Fruit fly (Drosophila melanogaster) whole organism, embryonic: ENCODE data around the gene Ids.

Experiments
- Asciz ChIP-seq: fragments of 200-800 bp; sonication (Bioruptor generic); optimal IDR thresholded peaks from 2 replicates; lab custom pipeline; 2017; ENCODE audit warnings: missing biosample characterization, mild to moderate bottlenecking, missing genetic modification characterization, missing genetic modification reagents
- Bgb ChIP-seq: fragments of 200-800 bp; sonication (Bioruptor generic); IDR thresholded peaks from 2 replicates; pipeline ENCODE4 v1.3.6; 2022; ENCODE audit warnings: missing biosample characterization, missing genetic modification characterization; ENCODE audit not compliant: partially characterized antibody
- CG10147 ChIP-seq: fragments of 200-800 bp; sonication (Bioruptor generic); optimal IDR thresholded peaks from 2 replicates; lab custom pipeline; 2019; ENCODE audit warnings: missing biosample characterization, mild to moderate bottlenecking, missing genetic modification characterization, moderate library complexity
- CG10959 ChIP-seq: fragments of 200-800 bp; sonication (Bioruptor generic); IDR thresholded peaks from 2 replicates; pipeline ENCODE4 v1.3.6; 2022; ENCODE audit warnings: missing biosample characterization, missing genetic modification characterization
- CG11247 ChIP-seq: fragments of 200-800 bp; sonication (Bioruptor generic); IDR thresholded peaks from 2 replicates; pipeline ENCODE4 v1.3.6; 2022; ENCODE audit warnings: missing biosample characterization, missing genetic modification characterization
- CG11504 ChIP-seq: fragments of 200-800 bp; sonication (Bioruptor generic); optimal IDR thresholded peaks from 3 replicates; lab custom pipeline; 2019; ENCODE audit warnings: missing biosample characterization, mild to moderate bottlenecking, missing genetic modification characterization, moderate library complexity
- CG13287 ChIP-seq: fragments of 200-800 bp; sonication (Bioruptor generic); IDR thresholded peaks from 2 replicates; pipeline ENCODE4 v1.3.6; 2022; ENCODE audit warnings: missing biosample characterization, missing genetic modification characterization; ENCODE audit not compliant: partially characterized antibody
- CG14441 ChIP-seq: fragments of 200-800 bp; sonication (Bioruptor generic); IDR thresholded peaks from 2 replicates; pipeline ENCODE4 v1.3.6; 2022; ENCODE audit warnings: missing biosample characterization, missing genetic modification characterization
- CG15073 ChIP-seq: fragments of 200-800 bp; sonication (Bioruptor generic); optimal IDR thresholded peaks from 2 replicates; lab custom pipeline; 2016; ENCODE audit warnings: missing biosample characterization, missing genetic modification characterization
- CG16815 ChIP-seq: fragments of 200-800 bp; sonication (Bioruptor generic); optimal IDR thresholded peaks from 3 replicates; lab custom pipeline; 2017; ENCODE audit warnings: missing biosample characterization, mild to moderate bottlenecking, missing genetic modification characterization
- CG31365 ChIP-seq: fragments of 200-800 bp; sonication (Bioruptor generic); optimal IDR thresholded peaks from 2 replicates; lab custom pipeline; 2018; ENCODE audit warnings: missing biosample characterization, mild to moderate bottlenecking, missing genetic modification characterization
- CG3163 ChIP-seq: fragments of 200-800 bp; sonication (Bioruptor generic); optimal IDR thresholded peaks from 3 replicates; lab custom pipeline; 2016; ENCODE audit warnings: missing biosample characterization, missing genetic modification characterization
- CG32767 ChIP-seq: fragments of 200-800 bp; sonication (Bioruptor generic); IDR thresholded peaks from 2 replicates; pipeline ENCODE4 v1.3.6; 2022; ENCODE audit warnings: missing biosample characterization, missing genetic modification characterization
- CG34224 ChIP-seq: fragments of 200-800 bp; sonication (Bioruptor generic); IDR thresholded peaks from 3 replicates; pipeline ENCODE4 v1.3.6; 2022; ENCODE audit warnings: missing biosample characterization, missing genetic modification characterization; ENCODE audit not compliant: partially characterized antibody
- CG43689 ChIP-seq: fragments of 200-800 bp; sonication (Bioruptor generic); IDR thresholded peaks from 2 replicates; pipeline ENCODE4 v1.3.6; 2022; ENCODE audit warnings: missing biosample characterization, missing genetic modification characterization
- CG6791 ChIP-seq: fragments of 200-800 bp; sonication (Bioruptor generic); IDR thresholded peaks from 3 replicates; pipeline ENCODE4 v1.3.6; 2022; ENCODE audit warnings: missing biosample characterization, missing genetic modification characterization; ENCODE audit not compliant: partially characterized antibody
- CG9215 ChIP-seq: fragments of 200-800 bp; sonication (Bioruptor generic); IDR thresholded peaks from 2 replicates; pipeline ENCODE4 v1.3.6; 2022; ENCODE audit warnings: missing biosample characterization, missing genetic modification characterization
- CG9437 ChIP-seq: fragments of 200-800 bp; sonication (Bioruptor generic); optimal IDR thresholded peaks from 2 replicates; lab custom pipeline; 2018; ENCODE audit warnings: missing biosample characterization, mild to moderate bottlenecking, missing genetic modification characterization
- Dbx ChIP-seq: fragments of 200-800 bp; sonication (Bioruptor generic); IDR thresholded peaks from 3 replicates; pipeline ENCODE4 v1.3.6; 2022; ENCODE audit warnings: missing biosample characterization, missing genetic modification characterization
- Doc3 ChIP-seq: fragments of 200-800 bp; sonication (Bioruptor generic); IDR thresholded peaks from 3 replicates; pipeline ENCODE4 v1.3.6; 2022; ENCODE audit warnings: missing biosample characterization, missing genetic modification characterization; ENCODE audit not compliant: partially characterized antibody
- Dp ChIP-seq: fragments of 200-800 bp; sonication (Bioruptor generic); optimal IDR thresholded peaks from 2 replicates; lab custom pipeline; 2018; ENCODE audit warnings: missing biosample characterization, mild to moderate bottlenecking, missing genetic modification characterization, moderate library complexity
- E2f2 ChIP-seq: fragments of 200-800 bp; sonication (Bioruptor generic); IDR thresholded peaks from 2 replicates; pipeline ENCODE4 v1.3.6; 2022; ENCODE audit warnings: missing biosample characterization, missing genetic modification characterization
- HLH4C ChIP-seq: fragments of 200-800 bp; sonication (Bioruptor generic); IDR thresholded peaks from 3 replicates; pipeline ENCODE4 v1.3.6; 2022; ENCODE audit warnings: missing biosample characterization, missing genetic modification characterization; ENCODE audit not compliant: partially characterized antibody
- MBD-R2 ChIP-seq: fragments of 200-800 bp; sonication (Bioruptor generic); IDR thresholded peaks from 2 replicates; pipeline ENCODE4 v1.3.6; 2022; ENCODE audit warnings: missing biosample characterization, missing genetic modification characterization
- MESR4 ChIP-seq: fragments of 200-800 bp; sonication (Bioruptor generic); optimal IDR thresholded peaks from 2 replicates; lab custom pipeline; 2018; ENCODE audit warnings: missing biosample characterization, mild to moderate bottlenecking, missing genetic modification characterization, moderate library complexity
- Myb ChIP-seq: fragments of 200-800 bp; sonication (Bioruptor generic); optimal IDR thresholded peaks from 2 replicates; lab custom pipeline; 2016; ENCODE audit warnings: missing biosample characterization, missing genetic modification characterization
- Rfx ChIP-seq: fragments of 200-800 bp; sonication (Bioruptor generic); IDR thresholded peaks from 2 replicates; pipeline ENCODE4 v1.3.6; 2022; ENCODE audit warnings: missing biosample characterization, missing genetic modification characterization
- Scr ChIP-seq: fragments of 200-800 bp; sonication (Bioruptor generic); IDR thresholded peaks from 2 replicates; pipeline ENCODE4 v1.3.6; 2022; ENCODE audit warnings: missing biosample characterization, missing genetic modification characterization; ENCODE audit not compliant: partially characterized antibody
- Sry-β ChIP-seq: fragments of 200-800 bp; sonication (Bioruptor generic); optimal IDR thresholded peaks from 2 replicates; lab custom pipeline; 2018; ENCODE audit warnings: missing biosample characterization, mild to moderate bottlenecking, missing genetic modification characterization, moderate library complexity
- bbx ChIP-seq: fragments of 200-800 bp; sonication (Bioruptor generic); IDR thresholded peaks from 2 replicates; pipeline ENCODE4 v1.3.6; 2022; ENCODE audit warnings: missing biosample characterization, missing genetic modification characterization; ENCODE audit not compliant: partially characterized antibody
- cato ChIP-seq: fragments of 200-800 bp; sonication (Bioruptor generic); optimal IDR thresholded peaks from 2 replicates; lab custom pipeline; 2016; ENCODE audit warnings: missing biosample characterization, missing genetic modification characterization, borderline replicate concordance
- crp ChIP-seq, 2 experiments: fragments of 200-800 bp; sonication (Bioruptor generic); optimal IDR thresholded peaks; 2 replicates in 1 of 2; 3 replicates in 1 of 2; lab custom pipeline; 2017; ENCODE audit warnings: missing biosample characterization in 2 of 2, missing genetic modification characterization in 2 of 2, mild to moderate bottlenecking in 1 of 2, moderate library complexity in 1 of 2
- gro ChIP-seq: fragments of 200-800 bp; sonication (Bioruptor generic); optimal IDR thresholded peaks from 2 replicates; lab custom pipeline; 2016; ENCODE audit warnings: missing biosample characterization, missing genetic modification characterization
- hbn ChIP-seq: fragments of 200-800 bp; sonication (Bioruptor generic); IDR thresholded peaks from 2 replicates; pipeline ENCODE4 v1.3.6; 2022; ENCODE audit warnings: missing biosample characterization, missing genetic modification characterization; ENCODE audit not compliant: partially characterized antibody
- insv ChIP-seq, 2 experiments: fragments of 200-800 bp; sonication (Bioruptor generic); optimal IDR thresholded peaks; 3 replicates each; lab custom pipeline; 2016 to 2018; ENCODE audit warnings: missing biosample characterization in 2 of 2, missing genetic modification characterization in 2 of 2
- inv ChIP-seq: fragments of 200-800 bp; sonication (Bioruptor generic); IDR thresholded peaks from 2 replicates; pipeline ENCODE4 v1.3.6; 2022; ENCODE audit warnings: missing biosample characterization, missing genetic modification characterization; ENCODE audit not compliant: partially characterized antibody
- klu ChIP-seq: fragments of 200-800 bp; sonication (Bioruptor generic); IDR thresholded peaks from 2 replicates; pipeline ENCODE4 v1.3.6; 2022; ENCODE audit warnings: missing biosample characterization, missing genetic modification characterization
- knrl ChIP-seq: fragments of 200-800 bp; sonication (Bioruptor generic); IDR thresholded peaks from 3 replicates; pipeline ENCODE4 v1.3.6; 2022; ENCODE audit warnings: missing biosample characterization, missing genetic modification characterization; ENCODE audit not compliant: partially characterized antibody
- nerfin-2 ChIP-seq: fragments of 200-800 bp; sonication (Bioruptor generic); IDR thresholded peaks from 2 replicates; pipeline ENCODE4 v1.3.6; 2022; ENCODE audit warnings: missing biosample characterization, missing genetic modification characterization; ENCODE audit not compliant: partially characterized antibody
- scrt ChIP-seq: fragments of 200-800 bp; sonication (Bioruptor generic); optimal IDR thresholded peaks from 2 replicates; lab custom pipeline; 2018; ENCODE audit warnings: missing biosample characterization, mild to moderate bottlenecking, missing genetic modification characterization, moderate library complexity
- slbo ChIP-seq: fragments of 200-800 bp; sonication (Bioruptor generic); IDR thresholded peaks from 2 replicates; pipeline ENCODE4 v1.3.6; 2022; ENCODE audit warnings: missing biosample characterization, missing genetic modification characterization
- stwl ChIP-seq: fragments of 200-800 bp; sonication (Bioruptor generic); optimal IDR thresholded peaks from 3 replicates; lab custom pipeline; 2018; ENCODE audit warnings: missing biosample characterization, mild to moderate bottlenecking, missing genetic modification characterization, moderate library complexity
- tna ChIP-seq: fragments of 200-800 bp; sonication (Bioruptor generic); IDR thresholded peaks from 2 replicates; pipeline ENCODE4 v1.3.6; 2022; ENCODE audit warnings: missing biosample characterization, missing genetic modification characterization; ENCODE audit not compliant: partially characterized antibody
- tup ChIP-seq: fragments of 200-800 bp; sonication (Bioruptor generic); optimal IDR thresholded peaks from 2 replicates; lab custom pipeline; 2016; ENCODE audit warnings: missing biosample characterization, mild to moderate bottlenecking, missing genetic modification characterization, moderate library complexity
- unc-4 ChIP-seq: fragments of 200-800 bp; sonication (Bioruptor generic); IDR thresholded peaks from 2 replicates; pipeline ENCODE4 v1.3.6; 2022; ENCODE audit warnings: missing biosample characterization, missing genetic modification characterization; ENCODE audit not compliant: partially characterized antibody

The Ids gene

dm6 chr3L:3373994-3374623 is 4.0 kb upstream of the Ids start, which contains the start of the genes Ythdc1 and CG12010 (continued):
- TF ChIP-seq scrt (GFP tag; lab: Kevin White, UChicago) (peak; percentile 84), CG9215 (GFP tag; lab: Robert Waterston, UW) (no peak), Dbx (GFP tag; lab: Robert Waterston, UW) (peak; percentile 53; the same call in 2 of the 3 replicates), insv (GFP tag; optimal IDR thresholded peaks at IDR 0.05; lab: Kevin White, UChicago) (peak in 1 of 2 experiments; percentile 30), CG11504 (tag; lab: Kevin White, UChicago) (no peak), Sry-β (GFP tag; lab: Kevin White, UChicago) (peak; percentile 83), inv (GFP tag; lab: Robert Waterston, UW) (peak; percentile 84)
- TF ChIP-seq, all 482 proteins: peak for 113

dm6 chr3L:3376551-3376950 is 1.5 kb upstream of the Ids start, which contains the start of gene CG12012:
Gene CG12012 (plus strand): TSS chr3L:3376757.
- TF ChIP-seq CG34224 (peak; percentile 59; the same call in 1 of the 3 replicates), crp (GFP tag; optimal IDR thresholded peaks at IDR 0.05; lab: Kevin White, UChicago) (peak; percentile 10 to 83), HLH4C (GFP tag; lab: Robert Waterston, UW) (peak; percentile 63), cato (GFP tag; lab: Kevin White, UChicago) (no peak), CG32767 (GFP tag; lab: Robert Waterston, UW) (no peak), CG11247 (GFP tag; lab: Robert Waterston, UW) (no peak), nerfin-2 (GFP tag; lab: Robert Waterston, UW) (peak; percentile 55; the same call in 1 of the 2 replicates), gro (no peak), tup (GFP tag; lab: Kevin White, UChicago) (no peak), Myb (GFP tag; lab: Kevin White, UChicago) (no peak), Asciz (no peak), stwl (tag; lab: Kevin White, UChicago) (peak; percentile 28), Rfx (GFP tag; lab: Robert Waterston, UW) (no peak), CG14441 (GFP tag; lab: Robert Waterston, UW) (no peak), CG16815 (no peak), CG10959 (GFP tag; lab: Robert Waterston, UW) (no peak), MESR4 (peak; percentile 10), knrl (GFP tag; lab: Robert Waterston, UW) (0 out of 3 replicates have a peak, but pooled peaks have one; percentile 17), hbn (GFP tag; lab: Robert Waterston, UW) (peak; percentile 39; the same call in 1 of the 2 replicates), MBD-R2 (GFP tag; lab: Robert Waterston, UW) (peak; percentile 43; the same call in 1 of the 2 replicates), slbo (GFP tag; lab: Robert Waterston, UW) (no peak), tna (GFP tag; lab: Robert Waterston, UW) (peak; percentile 51; the same call in 1 of the 2 replicates), CG10147 (no peak), Doc3 (GFP tag; lab: Robert Waterston, UW) (peak; percentile 38; the same call in 1 of the 3 replicates), CG31365 (tag; lab: Kevin White, UChicago) (no peak), klu (no peak), CG43689 (GFP tag; lab: Robert Waterston, UW) (no peak), E2f2 (GFP tag; lab: Robert Waterston, UW) (peak; percentile 85), CG15073 (GFP tag; lab: Kevin White, UChicago) (no peak), CG3163 (GFP tag; lab: Kevin White, UChicago) (no peak), bbx (GFP tag; lab: Robert Waterston, UW) (peak; percentile 51), Scr (GFP tag; lab: Robert Waterston, UW) (peak; percentile 58), Dp (GFP tag; lab: Kevin White, UChicago) (peak; percentile 80), unc-4 (GFP tag; lab: Robert Waterston, UW) (peak; percentile 37; the same call in 1 of the 2 replicates), Bgb (GFP tag; lab: Robert Waterston, UW) (peak; percentile 57), CG13287 (GFP tag; lab: Robert Waterston, UW) (peak; percentile 68), CG6791 (GFP tag; lab: Robert Waterston, UW) (peak; percentile 58; the same call in 2 of the 3 replicates), CG9437 (GFP tag; lab: Kevin White, UChicago) (peak; percentile 63)
